Fruit fly (Drosophila melanogaster): ENCODE data around the gene CG9922.

CG9922 gene

DNA sequence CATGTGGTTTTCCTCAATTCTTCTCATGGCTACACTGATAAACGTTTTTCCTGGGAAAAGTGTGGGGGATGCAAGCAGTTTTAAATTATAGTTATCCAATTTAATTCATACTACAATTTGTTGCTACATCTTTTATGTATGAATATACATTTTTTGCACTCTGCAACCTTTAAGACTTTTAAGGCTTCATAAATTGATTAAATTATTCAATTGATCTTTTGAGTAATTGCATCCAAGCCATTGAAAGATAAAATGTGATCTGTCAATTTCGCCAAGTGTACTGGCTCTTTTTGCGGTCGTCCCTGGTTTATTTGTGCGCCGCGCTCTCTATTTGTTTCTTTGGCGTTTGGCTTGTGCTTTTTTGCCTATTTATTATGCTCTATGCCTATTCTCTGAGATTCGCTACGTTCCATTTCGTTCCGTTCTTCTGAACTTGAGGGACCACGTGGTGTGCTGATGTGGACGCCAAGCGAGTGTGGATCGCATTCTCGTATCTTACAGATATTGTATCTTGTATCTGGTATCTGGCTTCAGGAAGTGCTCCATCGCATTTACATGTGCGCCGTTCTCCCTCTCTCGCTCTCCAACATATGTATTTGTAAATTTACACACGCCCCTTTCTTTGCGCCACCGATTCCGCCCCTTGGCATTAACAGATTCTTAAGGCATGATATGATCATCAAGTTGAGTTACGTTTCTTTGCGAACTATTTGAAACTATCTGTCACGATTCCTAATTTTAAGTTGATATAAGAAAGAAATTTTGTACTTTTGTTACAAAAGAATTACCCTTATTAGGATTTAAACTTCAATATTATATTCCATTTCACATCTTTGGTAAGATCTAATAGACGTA is 16.2 kb upstream of the CG9922 start (continued):
- TF ChIP-seq Asciz (GFP tag; optimal IDR thresholded peaks at IDR 0.05) = peak; percentile 68
- peak; percentile 79 for TF ChIP-seq CG6175 (GFP tag; IDR thresholded peaks at IDR 0.05)
- TF ChIP-seq tx (GFP tag; optimal IDR thresholded peaks at IDR 0.05) = peak; percentile 85
- no peak for TF ChIP-seq CG2129 (GFP tag; IDR thresholded peaks at IDR 0.05; ENCODE audit: partially characterized antibody)
- peak; percentile 61; the same call in 2 of the 3 replicates for TF ChIP-seq ken (GFP tag; IDR thresholded peaks at IDR 0.05)
- TF ChIP-seq CG11723 (GFP tag; optimal IDR thresholded peaks at IDR 0.05) = peak; percentile 53
- TF ChIP-seq ash1 (GFP tag; optimal IDR thresholded peaks at IDR 0.05) = no peak
- TF ChIP-seq Side (GFP tag; optimal IDR thresholded peaks at IDR 0.05) = peak; percentile 78
- TF ChIP-seq Hey (tag; optimal IDR thresholded peaks at IDR 0.05) = peak; percentile 30
- peak; percentile 87 for TF ChIP-seq CG11085 (GFP tag; IDR thresholded peaks at IDR 0.05)
- peak; percentile 63; the same call in 1 of the 2 replicates for TF ChIP-seq HLH3B (GFP tag; IDR thresholded peaks at IDR 0.05)
- TF ChIP-seq CG11695 (GFP tag; IDR thresholded peaks at IDR 0.05) = peak; percentile 94; the same call in 2 of the 3 replicates
- TF ChIP-seq CG34422 (GFP tag; IDR thresholded peaks at IDR 0.05) = peak; percentile 73; the same call in 2 of the 3 replicates
- no peak for TF ChIP-seq Sin3A (optimal IDR thresholded peaks at IDR 0.05)
- TF ChIP-seq CG13424 (tag; optimal IDR thresholded peaks at IDR 0.05) = peak; percentile 84
- peak; percentile 91 for TF ChIP-seq klu (GFP tag; IDR thresholded peaks at IDR 0.05)
- peak; percentile 33 for TF ChIP-seq CG2875 (GFP tag; optimal IDR thresholded peaks at IDR 0.05)
- peak; percentile 86 for TF ChIP-seq caup (GFP tag; optimal IDR thresholded peaks at IDR 0.05; ENCODE audit: severe bottlenecking)
- peak; percentile 46 for TF ChIP-seq Deaf1 (tag; optimal IDR thresholded peaks at IDR 0.05)
- peak; percentile 87 for TF ChIP-seq CG12104 (GFP tag; optimal IDR thresholded peaks at IDR 0.05)
- peak; percentile 94 for TF ChIP-seq CG3281 (GFP tag; optimal IDR thresholded peaks at IDR 0.05)
- peak; percentile 24 for TF ChIP-seq CG4617 (GFP tag; optimal IDR thresholded peaks at IDR 0.05; ENCODE audit: borderline replicate concordance)
- TF ChIP-seq HLHmδ (GFP tag; optimal IDR thresholded peaks at IDR 0.05) = no peak
- TF ChIP-seq btn (GFP tag; optimal IDR thresholded peaks at IDR 0.05) = no peak
- peak; percentile 23 for TF ChIP-seq zen (tag; optimal IDR thresholded peaks at IDR 0.05)
- TF ChIP-seq wek (GFP tag; optimal IDR thresholded peaks at IDR 0.05) = peak; percentile 24
- TF ChIP-seq MBD-R2 (GFP tag; IDR thresholded peaks at IDR 0.05) = peak; percentile 64; the same call in 1 of the 2 replicates
- peak; percentile 86 for TF ChIP-seq danr (GFP tag; IDR thresholded peaks at IDR 0.05)
- TF ChIP-seq CG1602 (GFP tag; optimal IDR thresholded peaks at IDR 0.05) = peak; percentile 50
- peak; percentile 86 for TF ChIP-seq HmgZ (tag; optimal IDR thresholded peaks at IDR 0.05)
- peak; percentile 85 for TF ChIP-seq CG17361 (GFP tag; IDR thresholded peaks at IDR 0.05)
- TF ChIP-seq cas (GFP tag; IDR thresholded peaks at IDR 0.05) = peak; percentile 75
- TF ChIP-seq CG16813 (GFP tag; IDR thresholded peaks at IDR 0.05; ENCODE audit: partially characterized antibody) = no peak
- peak; percentile 94 for TF ChIP-seq mam (GFP tag; optimal IDR thresholded peaks at IDR 0.05)
- TF ChIP-seq CG6254 (GFP tag; optimal IDR thresholded peaks at IDR 0.05) = no peak
- peak; percentile 96 for TF ChIP-seq slbo (GFP tag; IDR thresholded peaks at IDR 0.05)
- no peak for TF ChIP-seq CG7963 (GFP tag; IDR thresholded peaks at IDR 0.05; ENCODE audit: partially characterized antibody)
- TF ChIP-seq cg (GFP tag; optimal IDR thresholded peaks at IDR 0.05) = no peak
- peak; percentile 59; the same call in 1 of the 2 replicates for TF ChIP-seq wor (GFP tag; IDR thresholded peaks at IDR 0.05)
- TF ChIP-seq CG17568 (GFP tag; optimal IDR thresholded peaks at IDR 0.05) = peak; percentile 80
- TF ChIP-seq sc (optimal IDR thresholded peaks at IDR 0.05) = no peak
- no peak for TF ChIP-seq sc (GFP tag; optimal IDR thresholded peaks at IDR 0.05)
- TF ChIP-seq Nf-YC (tag; optimal IDR thresholded peaks at IDR 0.05) = peak; percentile 75
- TF ChIP-seq crp (GFP tag; optimal IDR thresholded peaks at IDR 0.05) = peak in 1 of 2 experiments; percentile 19
- no peak for TF ChIP-seq Mes4 (GFP tag; optimal IDR thresholded peaks at IDR 0.05)
- peak; percentile 95 for TF ChIP-seq dysf (GFP tag; IDR thresholded peaks at IDR 0.05)
- TF ChIP-seq CG2202 (tag; optimal IDR thresholded peaks at IDR 0.05) = no peak
- TF ChIP-seq PHDP (tag; optimal IDR thresholded peaks at IDR 0.05) = peak; percentile 88
- peak; percentile 83 for TF ChIP-seq disco-r (GFP tag; optimal IDR thresholded peaks at IDR 0.05)
